Fruit fly (Drosophila melanogaster): ENCODE measurements around the gene htk.

DNA sequence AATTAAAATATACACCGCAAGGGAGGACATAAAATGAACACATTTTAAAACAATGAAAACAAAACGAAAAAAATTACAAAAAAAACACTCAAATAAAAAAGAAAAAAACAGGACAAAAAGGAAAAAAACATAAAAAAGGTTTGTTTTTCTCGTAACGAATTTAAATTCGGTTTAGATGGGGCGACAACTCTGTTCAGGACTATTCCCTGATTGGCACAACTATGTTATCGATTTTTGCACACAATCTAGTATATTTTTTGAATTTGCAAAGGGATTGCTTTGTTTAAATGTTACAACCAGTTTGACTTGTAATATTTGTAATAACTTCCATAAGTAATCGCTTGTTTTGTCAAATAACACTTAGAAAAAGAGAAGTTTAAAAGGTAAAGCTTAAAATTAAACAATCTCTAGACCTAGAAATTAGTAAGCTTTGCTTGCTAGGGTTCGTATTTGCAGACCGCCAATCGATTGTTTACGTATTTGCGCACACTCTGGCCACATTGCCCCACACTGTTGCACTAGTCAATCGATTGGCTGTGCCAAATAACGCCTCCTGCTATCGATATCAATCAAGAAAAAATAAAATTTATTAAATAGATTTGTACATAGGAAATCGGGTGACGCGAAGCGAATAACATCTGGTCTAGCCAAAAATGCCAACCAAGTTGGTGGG, 40.7 kb downstream of the htk start, which contains the start of gene CG7332:
- TF ChIP-seq D1 (tag; optimal IDR thresholded peaks at IDR 0.05): no peak
- no peak for TF ChIP-seq CG8301 (tag; optimal IDR thresholded peaks at IDR 0.05)
- no peak for TF ChIP-seq CG32121 (GFP tag; IDR thresholded peaks at IDR 0.05)
- no peak for TF ChIP-seq CG15710 (tag; optimal IDR thresholded peaks at IDR 0.05)
- TF ChIP-seq CG8159 (tag; optimal IDR thresholded peaks at IDR 0.05): no peak
- no peak for TF ChIP-seq Pif1A (GFP tag; optimal IDR thresholded peaks at IDR 0.05)
- TF ChIP-seq EcR (GFP tag; optimal IDR thresholded peaks at IDR 0.05): no peak
- no peak for TF ChIP-seq CG4496 (GFP tag; IDR thresholded peaks at IDR 0.05)

Measured in whole organism, pupa.